Fruit fly (Drosophila melanogaster) whole organism, embryonic: Measurements from ENCODE around the gene CG46308.

Experiments
- Awh ChIP-seq: fragments of 200-800 bp; sonication (Bioruptor generic); IDR thresholded peaks from 2 replicates; pipeline ENCODE4, ENCODE4 v1.3.6; 2022; ENCODE audit warnings: missing biosample characterization, missing genetic modification characterization
- CG10959 ChIP-seq: fragments of 200-800 bp; sonication (Bioruptor generic); IDR thresholded peaks from 2 replicates; pipeline ENCODE4 v1.3.6; 2022; ENCODE audit warnings: missing biosample characterization, missing genetic modification characterization
- CG11085 ChIP-seq: fragments of 200-800 bp; sonication (Bioruptor generic); IDR thresholded peaks from 2 replicates; pipeline ENCODE4 v1.3.6; 2022; ENCODE audit warnings: missing biosample characterization, missing genetic modification characterization
- CG11247 ChIP-seq: fragments of 200-800 bp; sonication (Bioruptor generic); IDR thresholded peaks from 2 replicates; pipeline ENCODE4 v1.3.6; 2022; ENCODE audit warnings: missing biosample characterization, missing genetic modification characterization
- CG11456 ChIP-seq: fragments of 200-800 bp; sonication (Bioruptor generic); IDR thresholded peaks from 3 replicates; pipeline ENCODE4 v1.3.6; 2022; ENCODE audit warnings: missing biosample characterization, missing genetic modification characterization
- CG11696 ChIP-seq: fragments of 200-800 bp; sonication (Bioruptor generic); IDR thresholded peaks from 2 replicates; pipeline ENCODE4 v1.3.6; 2022; ENCODE audit warnings: missing biosample characterization, missing genetic modification characterization
- CG12299 ChIP-seq: fragments of 200-800 bp; sonication (Bioruptor generic); optimal IDR thresholded peaks from 2 replicates; lab custom pipeline; 2018; ENCODE audit warnings: missing biosample characterization, mild to moderate bottlenecking, missing genetic modification characterization
- CG14050 ChIP-seq: fragments of 200-800 bp; sonication (Bioruptor generic); IDR thresholded peaks from 3 replicates; pipeline ENCODE4 v1.3.6; 2022; ENCODE audit warnings: missing biosample characterization, missing genetic modification characterization
- CG14860 ChIP-seq: fragments of 200-800 bp; sonication (Bioruptor generic); IDR thresholded peaks from 3 replicates; pipeline ENCODE4 v1.3.6; 2022; ENCODE audit warnings: missing biosample characterization, missing genetic modification characterization; ENCODE audit not compliant: partially characterized antibody
- CG15011 ChIP-seq: fragments of 200-800 bp; sonication (Bioruptor generic); optimal IDR thresholded peaks from 3 replicates; lab custom pipeline; 2018; ENCODE audit warnings: missing biosample characterization, mild to moderate bottlenecking, missing genetic modification characterization
- CG15479 ChIP-seq: fragments of 200-800 bp; sonication (Bioruptor generic); optimal IDR thresholded peaks from 3 replicates; lab custom pipeline; 2019; ENCODE audit warnings: missing biosample characterization, mild to moderate bottlenecking, missing genetic modification characterization, moderate library complexity
- CG17829 ChIP-seq: fragments of 200-800 bp; optimal IDR thresholded peaks from 2 replicates; lab custom pipeline; 2019; ENCODE audit warnings: missing biosample characterization, mild to moderate bottlenecking, missing genetic modification characterization, moderate library complexity
- CG30431 ChIP-seq: fragments of 200-800 bp; sonication (Bioruptor generic); optimal IDR thresholded peaks from 2 replicates; lab custom pipeline; 2017; ENCODE audit warnings: missing biosample characterization, missing genetic modification characterization
- CG3281 ChIP-seq: fragments of 200-800 bp; sonication (Bioruptor generic); optimal IDR thresholded peaks from 3 replicates; lab custom pipeline; 2017; ENCODE audit warnings: missing biosample characterization, mild to moderate bottlenecking, missing genetic modification characterization
- CG34422 ChIP-seq: fragments of 200-800 bp; sonication (Bioruptor generic); IDR thresholded peaks from 3 replicates; pipeline ENCODE4 v1.3.6; 2022; ENCODE audit warnings: missing biosample characterization, missing genetic modification characterization
- CG4282 ChIP-seq: fragments of 200-800 bp; sonication (Bioruptor generic); optimal IDR thresholded peaks from 2 replicates; lab custom pipeline; 2016; ENCODE audit warnings: missing biosample characterization, missing genetic modification characterization
- CG5245 ChIP-seq: fragments of 200-800 bp; sonication (Bioruptor generic); optimal IDR thresholded peaks from 3 replicates; lab custom pipeline; 2016; ENCODE audit warnings: missing biosample characterization, missing genetic modification characterization
- CG5953 ChIP-seq: fragments of 200-800 bp; sonication (Bioruptor generic); IDR thresholded peaks from 2 replicates; pipeline ENCODE4 v1.3.6; 2022; ENCODE audit warnings: missing biosample characterization, missing genetic modification characterization
- CG7556 ChIP-seq: fragments of 200-800 bp; sonication (Bioruptor generic); optimal IDR thresholded peaks from 2 replicates; lab custom pipeline; 2017; ENCODE audit warnings: missing biosample characterization, mild to moderate bottlenecking, missing genetic modification characterization
- CG8281 ChIP-seq: fragments of 200-800 bp; sonication (Bioruptor generic); optimal IDR thresholded peaks from 2 replicates; lab custom pipeline; 2018; ENCODE audit warnings: missing biosample characterization, mild to moderate bottlenecking, missing genetic modification characterization, moderate library complexity
- CG8944 ChIP-seq: fragments of 200-800 bp; sonication (Bioruptor generic); optimal IDR thresholded peaks from 3 replicates; lab custom pipeline; 2016; ENCODE audit warnings: missing biosample characterization, missing genetic modification characterization
- CG9437 ChIP-seq: fragments of 200-800 bp; sonication (Bioruptor generic); optimal IDR thresholded peaks from 2 replicates; lab custom pipeline; 2018; ENCODE audit warnings: missing biosample characterization, mild to moderate bottlenecking, missing genetic modification characterization
- Camta ChIP-seq: fragments of 200-800 bp; sonication (Bioruptor generic); optimal IDR thresholded peaks from 2 replicates; lab custom pipeline; 2016; ENCODE audit warnings: missing biosample characterization, missing genetic modification characterization
- Chrac-16 ChIP-seq: fragments of 200-800 bp; sonication (Bioruptor generic); optimal IDR thresholded peaks from 3 replicates; lab custom pipeline; 2016; ENCODE audit warnings: missing biosample characterization, missing genetic modification characterization
- Dbx ChIP-seq: fragments of 200-800 bp; sonication (Bioruptor generic); IDR thresholded peaks from 3 replicates; pipeline ENCODE4 v1.3.6; 2022; ENCODE audit warnings: missing biosample characterization, missing genetic modification characterization
- E2f2 ChIP-seq: fragments of 200-800 bp; sonication (Bioruptor generic); IDR thresholded peaks from 2 replicates; pipeline ENCODE4 v1.3.6; 2022; ENCODE audit warnings: missing biosample characterization, missing genetic modification characterization
- ERR ChIP-seq: fragments of 200-800 bp; sonication (Bioruptor generic); optimal IDR thresholded peaks from 2 replicates; lab custom pipeline; 2016; ENCODE audit warnings: missing biosample characterization, missing genetic modification characterization
- GATAe ChIP-seq: fragments of 200-800 bp; sonication (Bioruptor generic); conservative IDR thresholded peaks from 2 replicates; pipeline ENCODE4 v1.3.6; 2022; ENCODE audit warnings: missing biosample characterization, missing genetic modification characterization
- MTF-1 ChIP-seq: fragments of 200-800 bp; sonication (Bioruptor generic); optimal IDR thresholded peaks from 2 replicates; lab custom pipeline; 2018; ENCODE audit warnings: missing biosample characterization, mild to moderate bottlenecking, missing genetic modification characterization, borderline replicate concordance
- Nf-YB ChIP-seq: fragments of 200-800 bp; sonication (Bioruptor generic); optimal IDR thresholded peaks from 3 replicates; lab custom pipeline; 2019; ENCODE audit warnings: missing biosample characterization, mild to moderate bottlenecking, missing genetic modification characterization, moderate library complexity
- Oaz ChIP-seq: fragments of 200-800 bp; sonication (Bioruptor generic); IDR thresholded peaks from 2 replicates; pipeline ENCODE4 v1.3.6; 2022; ENCODE audit warnings: missing biosample characterization, missing genetic modification characterization
- Ssrp ChIP-seq: fragments of 200-800 bp; sonication (Bioruptor generic); optimal IDR thresholded peaks from 2 replicates; lab custom pipeline; 2018; ENCODE audit warnings: missing biosample characterization, mild to moderate bottlenecking, missing genetic modification characterization, moderate library complexity
- abd-A ChIP-seq: fragments of 200-800 bp; sonication (Bioruptor generic); optimal IDR thresholded peaks from 3 replicates; lab custom pipeline; 2019; ENCODE audit warnings: missing biosample characterization, mild to moderate bottlenecking, missing genetic modification characterization, moderate library complexity
- chm ChIP-seq: fragments of 200-800 bp; sonication (Bioruptor generic); IDR thresholded peaks from 2 replicates; pipeline ENCODE4 v1.3.6; 2022; ENCODE audit warnings: missing biosample characterization, missing genetic modification characterization
- crc ChIP-seq: fragments of 200-800 bp; sonication (Bioruptor generic); optimal IDR thresholded peaks from 2 replicates; lab custom pipeline; 2016; ENCODE audit warnings: missing biosample characterization, missing genetic modification characterization
- dm ChIP-seq: fragments of 200-800 bp; sonication (Bioruptor generic); optimal IDR thresholded peaks from 3 replicates; lab custom pipeline; 2016; ENCODE audit warnings: missing biosample characterization, missing genetic modification characterization
- dmrt99B ChIP-seq: fragments of 200-800 bp; sonication (Bioruptor generic); optimal IDR thresholded peaks from 2 replicates; lab custom pipeline; 2018; ENCODE audit warnings: missing biosample characterization, mild to moderate bottlenecking, missing genetic modification characterization, moderate library complexity
- emc ChIP-seq: fragments of 200-800 bp; sonication (Bioruptor generic); optimal IDR thresholded peaks from 2 replicates; lab custom pipeline; 2016; ENCODE audit warnings: missing biosample characterization, missing genetic modification characterization
- eyg ChIP-seq: fragments of 200-800 bp; sonication (Bioruptor generic); optimal IDR thresholded peaks from 3 replicates; lab custom pipeline; 2016; ENCODE audit warnings: missing biosample characterization, missing genetic modification characterization
- klu ChIP-seq: fragments of 200-800 bp; sonication (Bioruptor generic); IDR thresholded peaks from 2 replicates; pipeline ENCODE4 v1.3.6; 2022; ENCODE audit warnings: missing biosample characterization, missing genetic modification characterization
- prd ChIP-seq, 3 experiments: fragments of >200 bp in 2 of 3; fragments of 200-800 bp in 1 of 3; sonication (Bioruptor generic) in 1 of 3; optimal IDR thresholded peaks in 2 of 3; IDR thresholded peaks in 1 of 3; 2 replicates in 2 of 3; 3 replicates in 1 of 3; pipeline versions ENCODE4 v1.3.6 to Lab custom; 2017 to 2022; ENCODE audit warnings: missing biosample characterization in 1 of 3, missing genetic modification characterization in 1 of 3
- pzg ChIP-seq: fragments of 200-800 bp; sonication (Bioruptor generic); optimal IDR thresholded peaks from 3 replicates; lab custom pipeline; 2018; ENCODE audit warnings: missing biosample characterization, mild to moderate bottlenecking, missing genetic modification characterization, moderate library complexity
- salm ChIP-seq: fragments of 200-800 bp; sonication (Bioruptor generic); optimal IDR thresholded peaks from 2 replicates; lab custom pipeline; 2018; ENCODE audit warnings: missing biosample characterization, mild to moderate bottlenecking, missing genetic modification characterization
- ssp ChIP-seq: fragments of 200-800 bp; sonication (Bioruptor generic); IDR thresholded peaks from 2 replicates; pipeline ENCODE4 v1.3.6; 2022; ENCODE audit warnings: missing biosample characterization, missing genetic modification characterization
- unc-4 ChIP-seq: fragments of 200-800 bp; sonication (Bioruptor generic); IDR thresholded peaks from 2 replicates; pipeline ENCODE4 v1.3.6; 2022; ENCODE audit warnings: missing biosample characterization, missing genetic modification characterization; ENCODE audit not compliant: partially characterized antibody
- zen ChIP-seq: fragments of 200-800 bp; sonication (Bioruptor generic); optimal IDR thresholded peaks from 3 replicates; lab custom pipeline; 2018; ENCODE audit warnings: missing biosample characterization, mild to moderate bottlenecking, missing genetic modification characterization, moderate library complexity
- zfh2 ChIP-seq: fragments of 200-800 bp; sonication (Bioruptor generic); optimal IDR thresholded peaks from 2 replicates; lab custom pipeline; 2016; ENCODE audit warnings: missing biosample characterization, missing genetic modification characterization

CG46308 gene

DNA sequence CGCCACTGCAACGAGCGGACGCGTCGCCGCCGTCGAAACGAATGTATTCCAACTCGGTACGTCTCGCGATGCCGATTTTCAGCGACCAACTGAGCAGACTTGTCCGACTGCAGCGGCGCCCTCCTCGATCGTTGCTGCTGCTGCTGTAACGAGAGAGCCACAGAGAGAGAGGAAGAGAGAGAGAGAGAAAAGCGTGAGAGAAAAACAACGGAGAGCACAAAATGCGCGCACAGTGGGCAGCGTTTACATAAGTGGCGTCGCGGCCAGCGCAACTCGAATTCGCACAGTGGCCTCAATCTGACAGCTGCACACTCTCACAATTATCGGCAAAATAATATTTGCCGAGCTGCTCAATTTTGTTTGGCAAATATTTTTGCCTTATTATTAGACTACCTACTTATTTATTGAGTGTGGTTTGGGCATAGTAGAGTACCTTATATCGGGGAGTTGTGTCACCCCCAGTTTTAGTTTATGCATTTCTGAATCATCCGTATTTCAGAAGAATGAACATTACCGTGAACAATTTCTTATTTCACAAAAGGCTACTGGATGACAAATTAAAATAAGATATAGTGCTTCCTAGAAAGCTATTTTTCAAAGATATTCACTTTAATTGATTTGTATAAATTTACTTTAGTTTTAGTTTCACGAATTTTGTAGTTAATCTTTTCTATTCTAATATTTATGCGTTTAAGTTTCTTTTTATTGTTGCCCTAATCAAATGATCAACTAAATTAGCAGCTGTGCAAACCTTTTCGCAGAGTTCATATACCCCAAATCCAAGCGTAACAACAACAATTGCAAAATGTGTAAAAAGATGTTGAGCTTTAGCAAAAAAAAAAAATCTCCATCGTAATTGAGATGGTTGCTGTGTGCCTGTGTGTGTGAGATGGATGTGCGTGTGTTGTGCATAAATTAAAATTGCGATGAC is 52.0 kb downstream of the CG46308 start (continued):
- peak; percentile 66 for TF ChIP-seq dmrt99B (tag; lab: Kevin White, UChicago)
- peak; percentile 77 for TF ChIP-seq CG4282 (GFP tag; lab: Kevin White, UChicago)
- TF ChIP-seq CG3281 = peak; percentile 70
- TF ChIP-seq Awh = 0 out of 2 replicates have a peak, but pooled peaks have one; percentile 38
- no peak for TF ChIP-seq emc (GFP tag; lab: Kevin White, UChicago)
- TF ChIP-seq CG11696 (GFP tag; lab: Robert Waterston, UW) = peak; percentile 51; the same call in 1 of the 2 replicates
- no peak for TF ChIP-seq CG15011
- no peak for TF ChIP-seq prd (optimal IDR thresholded peaks at IDR 0.05; lab: Kevin White, UChicago)
- TF ChIP-seq prd (GFP tag; IDR thresholded peaks at IDR 0.05; lab: Robert Waterston, UW) = peak; percentile 77
- TF ChIP-seq CG15479 = peak; percentile 51
- TF ChIP-seq ERR (GFP tag; lab: Kevin White, UChicago) = peak; percentile 63
- no peak for TF ChIP-seq abd-A
- TF ChIP-seq Nf-YB (GFP tag; lab: Kevin White, UChicago) = no peak
- peak; percentile 35 for TF ChIP-seq MTF-1
- TF ChIP-seq crc (GFP tag; lab: Kevin White, UChicago) = peak; percentile 19
- peak; percentile 44 for TF ChIP-seq CG5245 (GFP tag; lab: Kevin White, UChicago)
- peak; percentile 57; the same call in 2 of the 3 replicates for TF ChIP-seq Dbx (GFP tag; lab: Robert Waterston, UW)
- TF ChIP-seq CG9437 (GFP tag; lab: Kevin White, UChicago) = peak; percentile 70
- TF ChIP-seq ssp (GFP tag; lab: Robert Waterston, UW) = peak; percentile 34; the same call in 1 of the 2 replicates
- TF ChIP-seq CG10959 (GFP tag; lab: Robert Waterston, UW) = 0 out of 2 replicates have a peak, but pooled peaks have one; percentile 20
- TF ChIP-seq CG8281 (tag; lab: Kevin White, UChicago) = peak; percentile 14
- TF ChIP-seq unc-4 (GFP tag; lab: Robert Waterston, UW) = no peak
- no peak for TF ChIP-seq CG12299 (tag; lab: Kevin White, UChicago)
- TF ChIP-seq salm (tag; lab: Kevin White, UChicago) = no peak
- TF ChIP-seq klu (GFP tag; lab: Robert Waterston, UW) = 0 out of 2 replicates have a peak, but pooled peaks have one; percentile 7
- peak; percentile 74 for TF ChIP-seq CG7556 (GFP tag; lab: Kevin White, UChicago)
- TF ChIP-seq CG30431 (GFP tag; lab: Kevin White, UChicago) = peak; percentile 48
- TF ChIP-seq eyg (GFP tag; lab: Kevin White, UChicago) = no peak
- TF ChIP-seq Camta = peak; percentile 33
- TF ChIP-seq CG5953 (GFP tag; lab: Robert Waterston, UW) = peak; percentile 44
- no peak for TF ChIP-seq pzg (GFP tag; lab: Kevin White, UChicago)
- TF ChIP-seq Oaz = 0 out of 2 replicates have a peak, but pooled peaks have one; percentile 19
- no peak for TF ChIP-seq E2f2 (GFP tag; lab: Robert Waterston, UW)
- TF ChIP-seq CG14050 (GFP tag; lab: Robert Waterston, UW) = peak; percentile 58; the same call in 2 of the 3 replicates
- TF ChIP-seq CG14860 = no peak
- TF ChIP-seq CG17829 (tag; lab: Kevin White, UChicago) = peak; percentile 62
- peak; percentile 72; the same call in 1 of the 2 replicates for TF ChIP-seq CG11247 (GFP tag; lab: Robert Waterston, UW)
- peak; percentile 30 for TF ChIP-seq zen (tag; lab: Kevin White, UChicago)
- peak; percentile 43 for TF ChIP-seq Ssrp (tag; lab: Kevin White, UChicago)
- peak; percentile 61; the same call in 2 of the 3 replicates for TF ChIP-seq CG34422 (GFP tag; lab: Robert Waterston, UW)
- TF ChIP-seq CG11085 (GFP tag; lab: Robert Waterston, UW) = peak; percentile 66
- peak; percentile 71 for TF ChIP-seq CG8944 (GFP tag; lab: Kevin White, UChicago)
- TF ChIP-seq Chrac-16 = peak; percentile 66
- no peak for TF ChIP-seq dm (GFP tag; lab: Kevin White, UChicago)
- TF ChIP-seq GATAe (GFP tag; lab: Robert Waterston, UW) = 0 out of 2 replicates have a peak, but pooled peaks have one; percentile 24
- peak; percentile 65 for TF ChIP-seq zfh2 (GFP tag; lab: Kevin White, UChicago)
- no peak; the same call in none of the 2 replicates for TF ChIP-seq chm (GFP tag; lab: Robert Waterston, UW)
- peak; percentile 86 for TF ChIP-seq CG11456
